Worm (Caenorhabditis elegans) whole organism, L4/young adult: ENCODE data around the gene ZK1290.7.
A peak's percentile ranks its signal among the peaks of the same experiment; 100 is the strongest.

ENCODE experiments used
- W03F9.2 ChIP-seq: fragments of 150-350 bp; optimal IDR thresholded peaks from 2 replicates; lab custom pipeline; 2014; ENCODE audit warnings: missing biosample characterization, missing genetic modification characterization
- dao-5 ChIP-seq: sonication (generic microtip); optimal IDR thresholded peaks from 2 replicates; lab custom pipeline; 2016; ENCODE audit warnings: missing genotype, missing genetic modification characterization, moderate library complexity, missing compliant biosample characterization
- him-1 ChIP-seq: sonication (generic microtip); optimal IDR thresholded peaks from 2 replicates; lab custom pipeline; 2016; ENCODE audit warnings: missing genotype, missing genetic modification reagents, missing genetic modification characterization, missing compliant biosample characterization

Gene ZK1290.7

DNA sequence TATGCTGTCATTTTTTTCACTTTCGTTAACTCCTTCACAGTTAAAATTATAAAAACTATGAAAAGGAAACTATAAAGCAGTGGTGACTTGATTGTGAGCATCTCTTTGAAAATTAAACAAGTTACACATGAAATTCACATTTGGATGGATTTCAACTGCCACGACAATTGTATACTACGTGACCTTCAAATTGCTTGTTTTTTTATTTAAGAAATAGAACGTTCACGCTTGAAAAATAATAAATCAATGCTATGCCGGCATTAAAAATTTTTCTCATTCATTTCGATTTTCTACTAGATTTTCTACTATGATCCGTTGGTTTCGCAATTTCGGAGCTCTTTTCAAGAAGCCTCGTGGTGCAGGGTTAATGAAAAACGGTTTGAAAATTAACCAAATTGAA is at the start of gene ZK1290.7, which contains the start of gene rnh-1.1:
TSS of gene ZK1290.7 (minus strand) at position 101 of the 400 bp plus-strand sequence.
TSS of gene rnh-1.1 (plus strand) at position 281 of the 400 bp plus-strand sequence.
- no peak for TF ChIP-seq dao-5 (tag; lab: Kevin White, UChicago)
- TF ChIP-seq W03F9.2, result no peak
- no peak for TF ChIP-seq him-1

DNA sequence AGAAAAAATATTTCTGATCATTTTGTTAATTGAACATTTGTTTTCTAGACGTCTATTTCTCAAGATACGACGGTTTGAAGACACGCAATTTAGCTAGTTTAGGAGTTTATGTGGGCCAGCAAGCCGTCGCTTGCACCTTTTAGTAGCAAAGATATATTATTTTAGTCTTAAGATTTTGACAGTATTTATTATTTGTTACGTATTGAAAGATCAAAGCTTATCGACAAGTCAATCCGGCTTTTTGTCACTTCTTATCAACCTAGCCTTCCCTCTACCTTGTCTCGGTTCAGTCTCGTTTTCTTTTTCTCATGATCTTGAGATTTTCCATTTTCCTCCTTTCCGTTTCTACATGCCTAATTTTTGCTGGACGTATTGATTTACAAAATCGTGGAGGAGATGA is 48.8 kb upstream of the ZK1290.7 start, which contains the start of gene F35D2.2:
TSS of gene F35D2.2 (plus strand) at position 301 of the 400 bp plus-strand sequence.
- TF ChIP-seq him-1 (no peak), W03F9.2 (no peak), dao-5 (tag; lab: Kevin White, UChicago) (no peak)

DNA sequence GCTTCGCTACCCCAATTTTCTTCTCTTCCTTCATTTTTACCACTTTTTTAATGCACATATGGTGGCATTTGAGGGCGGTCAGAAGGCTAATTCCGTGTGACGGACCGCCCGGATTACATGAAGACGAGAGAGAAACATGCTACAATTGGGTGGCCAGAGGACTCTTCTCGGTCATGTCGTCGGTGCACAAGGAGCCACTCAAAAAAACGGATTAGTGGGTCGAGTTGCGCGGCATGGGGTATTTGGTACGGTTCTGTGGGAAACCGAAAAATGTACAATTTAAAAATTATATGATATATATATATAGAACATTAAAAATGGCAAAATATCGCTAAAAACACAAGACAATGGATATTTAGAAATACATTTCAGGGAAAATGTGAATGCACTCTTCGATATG is 45.5 kb upstream of the ZK1290.7 start:
- TF ChIP-seq dao-5 (tag; lab: Kevin White, UChicago), result no peak
- TF ChIP-seq W03F9.2, result no peak
- TF ChIP-seq him-1, result no peak

DNA sequence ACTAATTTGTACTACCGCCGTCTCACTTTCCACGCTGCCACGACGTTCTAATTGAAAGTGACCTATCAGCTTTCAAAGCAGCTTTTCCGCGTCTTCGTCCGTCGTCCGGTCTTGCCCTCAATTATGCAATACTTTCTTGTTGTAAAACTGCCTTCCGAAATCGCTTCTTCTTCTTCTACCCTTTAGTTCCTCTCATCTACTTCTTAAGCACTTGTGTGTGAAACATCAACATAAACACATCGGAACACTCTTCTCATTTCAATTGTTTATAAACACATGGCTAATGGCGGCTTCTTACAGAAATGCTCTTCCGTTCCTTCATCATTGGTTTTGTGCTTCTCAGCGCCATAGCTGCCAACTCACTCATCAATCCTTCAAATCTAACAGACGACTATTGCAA is 44.9 kb upstream of the ZK1290.7 start, which contains the start of gene F35D2.3:
TSS of gene F35D2.3 (plus strand) at position 301 of the 400 bp plus-strand sequence.
- TF ChIP-seq dao-5 (tag; lab: Kevin White, UChicago) (no peak), him-1 (no peak), W03F9.2 (no peak)

DNA sequence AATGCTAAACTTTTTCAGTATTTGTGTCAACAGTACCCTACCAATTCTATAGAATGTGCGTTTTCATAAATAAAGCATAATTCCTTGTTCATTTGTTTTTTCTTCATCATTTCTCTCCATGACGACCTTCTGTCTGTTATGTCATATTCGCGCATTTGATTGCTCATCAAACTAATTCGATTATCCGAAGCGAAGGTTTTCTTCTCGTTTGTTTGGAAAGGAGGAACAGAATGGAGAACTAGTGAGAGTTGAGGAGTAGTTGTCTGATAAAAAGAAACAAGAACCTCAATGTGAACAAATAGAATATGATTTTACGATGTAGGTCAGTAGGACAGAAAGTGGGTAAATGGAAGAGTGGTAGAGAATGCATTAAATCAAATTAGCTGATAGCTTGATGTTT is 37.3 kb upstream of the ZK1290.7 start:
- TF ChIP-seq dao-5 (tag; lab: Kevin White, UChicago) (no peak), him-1 (no peak)

DNA sequence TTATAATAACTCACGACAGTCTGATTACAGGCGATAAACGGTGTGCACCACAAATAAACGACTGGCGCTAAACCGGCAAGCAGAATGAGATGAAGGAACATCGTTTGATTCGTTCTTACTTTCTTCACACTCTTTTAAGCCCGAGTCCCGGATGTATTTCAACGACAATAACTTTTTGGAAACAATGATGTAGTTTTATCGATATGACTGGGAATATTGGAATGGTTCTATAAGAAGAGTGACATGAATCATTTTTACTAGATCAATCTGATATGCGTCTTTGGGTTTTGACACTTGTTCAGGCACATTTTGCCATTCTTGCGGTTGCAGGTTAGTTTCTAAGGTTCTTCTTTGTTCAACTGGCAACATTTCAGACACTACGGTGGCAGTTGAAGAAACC is 36.1 kb upstream of the ZK1290.7 start, which contains the start of the genes ZK1290.11 and ZK1290.1:
TSS of gene ZK1290.11 (minus strand) at position 101 of the 400 bp plus-strand sequence.
TSS of gene ZK1290.1 (plus strand) at position 271 of the 400 bp plus-strand sequence.
- TF ChIP-seq W03F9.2 (no peak), dao-5 (tag; lab: Kevin White, UChicago) (no peak)

DNA sequence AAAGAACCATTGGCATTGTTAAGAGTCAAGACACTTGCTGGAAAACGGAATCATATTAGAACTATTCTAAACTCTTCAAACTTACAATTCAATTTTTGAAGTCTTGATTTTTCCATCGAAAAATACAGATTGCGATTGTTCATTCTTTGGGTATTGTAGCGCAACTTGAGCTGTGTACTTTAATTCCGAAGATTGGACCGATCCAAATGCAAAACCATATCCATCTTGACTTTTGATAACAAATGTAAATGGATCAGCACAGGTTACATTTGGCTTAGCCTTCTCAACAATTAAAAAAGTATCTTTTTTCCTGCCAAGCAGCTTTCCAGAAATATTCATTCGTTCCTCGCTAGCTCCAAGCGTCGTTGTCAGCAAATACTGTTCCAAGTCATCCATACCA is 35.5 kb upstream of the ZK1290.7 start:
- TF ChIP-seq W03F9.2 (no peak), dao-5 (tag; lab: Kevin White, UChicago) (no peak), him-1 (no peak)

DNA sequence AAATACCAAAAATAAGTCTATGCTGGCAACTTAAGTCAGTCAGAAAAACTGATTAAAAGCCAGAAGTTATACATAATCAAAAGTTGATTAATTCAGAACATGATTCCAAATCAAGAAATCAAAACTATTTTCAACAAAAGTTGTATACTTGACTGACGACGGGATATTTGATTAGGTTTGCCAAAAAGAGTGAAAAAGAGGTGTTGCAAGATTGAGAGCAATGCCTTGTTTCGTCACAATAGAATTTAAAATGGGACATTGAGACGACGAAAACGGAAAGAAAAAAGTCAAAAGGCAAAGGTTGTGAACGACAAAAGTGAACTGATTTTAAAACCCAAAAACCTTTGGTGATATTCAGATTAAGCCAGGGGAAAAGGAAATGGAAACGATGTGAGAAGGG is 33.5 kb upstream of the ZK1290.7 start:
- TF ChIP-seq W03F9.2, result no peak
- no peak for TF ChIP-seq dao-5 (tag; lab: Kevin White, UChicago)
- TF ChIP-seq him-1, result no peak

DNA sequence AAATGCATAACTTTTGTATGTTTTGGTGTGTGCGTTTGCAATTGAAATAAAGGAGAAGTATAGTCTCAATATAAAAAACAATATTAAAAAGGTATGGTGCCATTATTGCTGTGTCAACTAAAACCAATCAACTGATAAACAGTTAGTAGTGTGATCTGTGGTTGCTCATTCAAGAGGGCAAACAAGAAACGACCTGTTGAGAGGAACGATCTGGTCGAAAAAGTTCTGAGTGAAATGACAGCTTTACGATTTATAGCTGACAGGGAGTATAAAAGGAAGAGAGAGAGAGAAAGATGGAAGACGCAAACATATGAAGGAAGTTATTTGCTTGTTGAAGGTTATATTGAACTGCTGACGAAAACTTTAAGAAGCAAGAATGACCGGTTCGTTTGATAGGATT is 32.6 kb upstream of the ZK1290.7 start:
- TF ChIP-seq him-1 (no peak), W03F9.2 (no peak), dao-5 (tag; lab: Kevin White, UChicago) (no peak)

DNA sequence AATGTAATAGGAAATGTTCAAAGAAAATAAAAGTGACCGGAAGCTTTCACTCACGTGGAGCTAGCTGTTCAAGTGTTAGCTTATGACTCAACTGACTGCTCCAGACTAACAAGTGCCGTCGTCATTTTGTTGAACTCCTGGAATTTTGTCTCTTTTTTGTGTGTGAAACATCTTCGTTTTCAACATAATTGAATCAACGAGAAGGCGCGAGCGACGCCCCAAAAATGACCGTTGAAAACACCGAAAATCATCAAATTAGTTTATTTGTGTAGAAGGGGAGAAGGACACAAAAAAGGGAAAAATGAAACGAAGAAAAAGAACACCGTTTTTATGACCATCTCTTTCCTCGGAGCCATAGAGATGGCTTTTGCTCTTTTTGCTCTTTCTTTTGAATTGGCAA is 30.1 kb upstream of the ZK1290.7 start, which contains the start of gene ZK1290.14:
TSS of gene ZK1290.14 (minus strand) at position 139 of the 400 bp plus-strand sequence.
- TF ChIP-seq him-1, result no peak
- no peak for TF ChIP-seq W03F9.2
- no peak for TF ChIP-seq dao-5 (tag; lab: Kevin White, UChicago)

DNA sequence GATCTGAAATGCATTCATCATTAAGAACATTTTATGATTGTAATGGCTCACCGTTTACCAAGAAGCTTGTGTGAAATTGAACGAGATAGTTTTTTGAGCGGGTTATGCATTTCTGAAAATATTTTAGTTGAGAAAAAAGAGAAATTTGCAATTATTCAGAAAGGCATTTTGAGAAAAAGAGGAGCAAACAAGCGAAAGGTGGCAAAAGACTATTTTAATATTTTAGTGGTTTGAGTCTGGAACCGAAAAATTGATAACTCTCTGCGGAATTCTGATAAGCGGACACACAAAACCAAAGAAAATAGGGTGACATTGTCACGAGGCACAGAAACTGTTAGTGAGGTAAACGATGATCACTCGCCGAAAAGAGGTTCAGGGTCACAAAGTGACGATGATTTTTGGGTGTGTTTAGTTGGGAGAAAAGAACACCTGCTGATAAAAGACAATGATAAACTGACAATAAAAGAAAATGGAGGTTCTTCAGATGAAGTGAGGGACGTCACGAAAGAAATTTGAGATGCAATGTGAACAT is 29.4 kb upstream of the ZK1290.7 start:
- TF ChIP-seq W03F9.2 (peak; percentile 11), dao-5 (tag; lab: Kevin White, UChicago) (no peak), him-1 (no peak)

DNA sequence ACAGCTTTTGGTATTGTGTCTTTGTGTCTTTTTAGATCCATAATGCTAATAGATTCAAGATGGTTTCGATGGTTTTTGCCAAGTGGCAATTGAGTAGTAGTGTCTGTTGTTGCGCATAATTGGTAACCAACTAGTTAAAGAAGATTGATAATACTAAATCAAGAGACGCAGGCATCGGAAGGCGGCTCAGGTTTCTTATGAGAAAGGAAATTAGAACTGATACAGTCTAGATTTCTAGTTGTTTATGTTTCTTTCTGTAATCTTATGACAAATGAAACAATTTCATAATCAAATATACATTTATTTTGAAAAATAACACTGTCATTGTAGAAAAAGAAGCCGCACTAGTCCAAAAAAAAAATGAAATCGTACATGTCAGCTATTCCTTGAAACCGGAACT is 28.4 kb upstream of the ZK1290.7 start, which contains the start of gene ZK1290.10:
TSS of gene ZK1290.10 (minus strand) at position 101 of the 400 bp plus-strand sequence.
- TF ChIP-seq W03F9.2 (no peak), dao-5 (tag; lab: Kevin White, UChicago) (no peak), him-1 (no peak)

DNA sequence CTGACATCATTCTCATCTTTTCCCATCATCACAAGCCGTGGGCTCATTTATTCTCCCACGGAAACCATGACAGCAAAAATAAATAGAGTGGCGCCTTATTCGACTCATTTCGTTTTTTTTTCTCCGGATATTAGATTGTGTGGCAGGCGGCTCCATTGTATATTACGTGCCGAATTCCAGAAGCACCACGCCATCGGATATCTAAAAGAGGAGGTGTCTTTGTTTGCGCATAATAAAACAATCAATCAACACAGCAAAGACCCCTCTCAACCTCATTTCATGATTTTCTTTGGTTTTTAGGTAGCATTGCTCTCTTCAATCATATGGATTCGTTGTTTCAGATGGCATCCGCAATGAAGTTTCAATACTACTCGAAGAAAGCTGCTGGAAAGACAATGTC is 23.7 kb upstream of the ZK1290.7 start, which contains the start of gene tph-1:
TSS of gene tph-1 (plus strand) at position 301 of the 400 bp plus-strand sequence.
- TF ChIP-seq him-1 (no peak), dao-5 (tag; lab: Kevin White, UChicago) (no peak)

DNA sequence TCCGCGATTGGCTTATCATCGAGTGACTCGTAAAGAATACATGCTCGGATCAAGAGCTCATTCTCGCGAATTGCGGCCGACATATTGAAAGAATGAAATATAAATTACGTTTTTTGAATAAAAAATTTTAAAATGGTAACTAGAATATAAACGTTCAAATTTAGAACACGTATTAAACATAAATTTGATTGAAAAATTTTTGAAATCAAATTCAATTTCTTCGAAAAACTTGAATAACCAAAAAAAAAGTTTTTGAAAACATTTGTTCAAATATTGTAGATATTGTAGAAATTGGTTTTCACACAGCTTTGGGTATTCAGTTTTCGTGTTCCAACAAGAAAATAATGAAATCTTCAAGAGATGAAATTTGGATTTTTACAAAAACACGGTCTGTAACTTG is 22.7 kb upstream of the ZK1290.7 start, which contains the start of gene fbxa-224:
TSS of gene fbxa-224 (minus strand) at position 101 of the 400 bp plus-strand sequence.
- no peak for TF ChIP-seq dao-5 (tag; lab: Kevin White, UChicago)
- TF ChIP-seq W03F9.2, result no peak
- TF ChIP-seq him-1, result no peak

DNA sequence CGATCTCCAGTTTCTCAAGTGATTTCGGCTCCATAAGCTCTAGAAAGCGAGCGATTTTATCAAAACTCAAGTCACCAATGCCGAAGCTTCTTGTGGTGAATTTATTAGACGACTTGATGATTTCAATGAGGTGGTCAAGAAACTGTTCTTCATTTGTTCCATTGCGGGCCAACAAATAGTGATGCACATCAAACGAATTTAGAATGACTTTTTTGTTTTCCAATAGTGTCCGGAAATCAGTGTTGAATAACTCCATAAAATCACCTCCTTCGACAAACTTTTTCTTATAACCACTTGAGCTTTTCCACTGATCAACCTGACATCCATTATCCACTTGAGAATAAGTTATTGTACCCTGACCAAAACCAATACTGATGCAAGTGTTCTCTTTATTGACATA is 21.9 kb upstream of the ZK1290.7 start:
- no peak for TF ChIP-seq W03F9.2
- no peak for TF ChIP-seq him-1
- TF ChIP-seq dao-5 (tag; lab: Kevin White, UChicago), result no peak
